Fruit fly (Drosophila melanogaster) whole organism, embryonic: ENCODE results near the gene CG9626.

Experiments used
- Awh ChIP-seq: fragments of 200-800 bp; sonication (Bioruptor generic); IDR thresholded peaks from 2 replicates; pipeline ENCODE4, ENCODE4 v1.3.6; 2022; ENCODE audit warnings: missing biosample characterization, missing genetic modification characterization
- B-H1 ChIP-seq: fragments of 200-800 bp; sonication (Bioruptor generic); IDR thresholded peaks from 3 replicates; pipeline ENCODE4 v1.3.6; 2022; ENCODE audit warnings: missing biosample characterization, missing genetic modification characterization
- CG10959 ChIP-seq: fragments of 200-800 bp; sonication (Bioruptor generic); IDR thresholded peaks from 2 replicates; pipeline ENCODE4 v1.3.6; 2022; ENCODE audit warnings: missing biosample characterization, missing genetic modification characterization
- CG11504 ChIP-seq: fragments of 200-800 bp; sonication (Bioruptor generic); optimal IDR thresholded peaks from 3 replicates; lab custom pipeline; 2019; ENCODE audit warnings: missing biosample characterization, mild to moderate bottlenecking, missing genetic modification characterization, moderate library complexity
- CG12155 ChIP-seq: fragments of 200-800 bp; sonication (Bioruptor generic); optimal IDR thresholded peaks from 3 replicates; lab custom pipeline; 2016; ENCODE audit warnings: missing biosample characterization, missing genetic modification characterization
- CG17361 ChIP-seq: fragments of 200-800 bp; sonication (Bioruptor generic); IDR thresholded peaks from 3 replicates; pipeline ENCODE4 v1.3.6; 2022; ENCODE audit warnings: missing biosample characterization, missing genetic modification characterization
- CG18619 ChIP-seq: fragments of 200-800 bp; sonication (Bioruptor generic); optimal IDR thresholded peaks from 3 replicates; lab custom pipeline; 2017; ENCODE audit warnings: missing biosample characterization, mild to moderate bottlenecking, missing genetic modification characterization
- CG31224 ChIP-seq: fragments of 200-800 bp; sonication (Bioruptor generic); IDR thresholded peaks from 2 replicates; pipeline ENCODE4 v1.3.6; 2022; ENCODE audit warnings: missing biosample characterization, missing genetic modification characterization
- CG32532 ChIP-seq: fragments of 200-800 bp; sonication (Bioruptor generic); IDR thresholded peaks from 2 replicates; pipeline ENCODE4 v1.3.6; 2022; ENCODE audit warnings: missing biosample characterization, missing genetic modification characterization
- CG32767 ChIP-seq: fragments of 200-800 bp; sonication (Bioruptor generic); IDR thresholded peaks from 2 replicates; pipeline ENCODE4 v1.3.6; 2022; ENCODE audit warnings: missing biosample characterization, missing genetic modification characterization
- CG33213 ChIP-seq: fragments of 200-800 bp; sonication (Bioruptor generic); optimal IDR thresholded peaks from 3 replicates; lab custom pipeline; 2016; ENCODE audit warnings: missing biosample characterization, missing genetic modification characterization
- CG42726 ChIP-seq: fragments of 200-800 bp; sonication (Bioruptor generic); IDR thresholded peaks from 2 replicates; pipeline ENCODE4 v1.3.6; 2022; ENCODE audit warnings: missing biosample characterization, missing genetic modification characterization; ENCODE audit not compliant: partially characterized antibody
- CG4404 ChIP-seq: fragments of 200-800 bp; sonication (Bioruptor generic); IDR thresholded peaks from 2 replicates; pipeline ENCODE4 v1.3.6; 2022; ENCODE audit warnings: missing biosample characterization, missing genetic modification characterization
- CG6175 ChIP-seq: fragments of 200-800 bp; sonication (Bioruptor generic); IDR thresholded peaks from 3 replicates; pipeline ENCODE4 v1.3.6; 2022; ENCODE audit warnings: missing biosample characterization, missing genetic modification characterization
- CG8924 ChIP-seq: fragments of 200-800 bp; optimal IDR thresholded peaks from 3 replicates; lab custom pipeline; 2019; ENCODE audit warnings: missing biosample characterization, mild to moderate bottlenecking, missing genetic modification characterization, moderate library complexity
- CG9797 ChIP-seq: fragments of 200-800 bp; sonication (Bioruptor generic); optimal IDR thresholded peaks from 3 replicates; lab custom pipeline; 2018; ENCODE audit warnings: missing biosample characterization, mild to moderate bottlenecking, missing genetic modification characterization
- CG9932 ChIP-seq: fragments of 200-800 bp; sonication (Bioruptor generic); IDR thresholded peaks from 2 replicates; pipeline ENCODE4 v1.3.6; 2022; ENCODE audit warnings: missing biosample characterization, missing genetic modification characterization
- E2f2 ChIP-seq: fragments of 200-800 bp; sonication (Bioruptor generic); IDR thresholded peaks from 2 replicates; pipeline ENCODE4 v1.3.6; 2022; ENCODE audit warnings: missing biosample characterization, missing genetic modification characterization
- Hey ChIP-seq: fragments of 200-800 bp; sonication (Bioruptor generic); optimal IDR thresholded peaks from 3 replicates; lab custom pipeline; 2018; ENCODE audit warnings: missing biosample characterization, mild to moderate bottlenecking, missing genetic modification characterization
- HmgD ChIP-seq: fragments of 200-800 bp; sonication (Bioruptor generic); optimal IDR thresholded peaks from 3 replicates; lab custom pipeline; 2016; ENCODE audit warnings: missing biosample characterization, missing genetic modification characterization
- Hr51 ChIP-seq, 2 experiments: fragments of 200-800 bp; sonication (Bioruptor generic); optimal IDR thresholded peaks; 2 replicates in 1 of 2; 3 replicates in 1 of 2; lab custom pipeline; 2016 to 2018; ENCODE audit warnings: missing biosample characterization in 2 of 2, missing genetic modification characterization in 2 of 2, mild to moderate bottlenecking in 1 of 2, moderate library complexity in 1 of 2
- Kr ChIP-seq: fragments of 200-800 bp; sonication (Bioruptor generic); optimal IDR thresholded peaks from 2 replicates; lab custom pipeline; 2017; ENCODE audit warnings: missing biosample characterization, mild to moderate bottlenecking, missing genetic modification characterization
- Lhr ChIP-seq: fragments of 200-800 bp; sonication (Bioruptor generic); optimal IDR thresholded peaks from 3 replicates; lab custom pipeline; 2017; ENCODE audit warnings: mild to moderate bottlenecking, missing biosample characterization, missing genetic modification reagents, missing genetic modification characterization
- MESR4 ChIP-seq: fragments of 200-800 bp; sonication (Bioruptor generic); optimal IDR thresholded peaks from 2 replicates; lab custom pipeline; 2018; ENCODE audit warnings: missing biosample characterization, mild to moderate bottlenecking, missing genetic modification characterization, moderate library complexity
- Max ChIP-seq: fragments of 200-800 bp; sonication (Bioruptor generic); optimal IDR thresholded peaks from 2 replicates; lab custom pipeline; 2016; ENCODE audit warnings: missing biosample characterization, mild to moderate bottlenecking, missing genetic modification characterization
- Nf-YA ChIP-seq: fragments of 200-800 bp; sonication (Bioruptor generic); IDR thresholded peaks from 2 replicates; pipeline ENCODE4 v1.3.6; 2022; ENCODE audit warnings: missing biosample characterization, missing genetic modification characterization
- Ravus ChIP-seq: fragments of 200-800 bp; sonication (Bioruptor generic); IDR thresholded peaks from 2 replicates; pipeline ENCODE4 v1.3.6; 2022; ENCODE audit warnings: missing biosample characterization, missing genetic modification characterization
- Sry-β ChIP-seq: fragments of 200-800 bp; sonication (Bioruptor generic); optimal IDR thresholded peaks from 2 replicates; lab custom pipeline; 2018; ENCODE audit warnings: missing biosample characterization, mild to moderate bottlenecking, missing genetic modification characterization, moderate library complexity
- Vsx1 ChIP-seq: fragments of 200-800 bp; sonication (Bioruptor generic); optimal IDR thresholded peaks from 2 replicates; lab custom pipeline; 2017; ENCODE audit warnings: missing biosample characterization, mild to moderate bottlenecking, missing genetic modification characterization, missing genetic modification reagents
- bab2 ChIP-seq: fragments of 200-800 bp; sonication (Bioruptor generic); optimal IDR thresholded peaks from 2 replicates; lab custom pipeline; 2016; ENCODE audit warnings: missing biosample characterization, missing genetic modification characterization
- cato ChIP-seq: fragments of 200-800 bp; sonication (Bioruptor generic); optimal IDR thresholded peaks from 2 replicates; lab custom pipeline; 2016; ENCODE audit warnings: missing biosample characterization, missing genetic modification characterization, borderline replicate concordance
- cwo ChIP-seq: fragments of 200-800 bp; sonication (Bioruptor generic); optimal IDR thresholded peaks from 3 replicates; lab custom pipeline; 2017; ENCODE audit warnings: missing biosample characterization, missing genetic modification characterization, mild to moderate bottlenecking, moderate library complexity, missing genetic modification reagents
- dpn ChIP-seq, 2 experiments: fragments of 200-800 bp; sonication (Bioruptor generic); optimal IDR thresholded peaks; 3 replicates each; lab custom pipeline; 2016; ENCODE audit warnings: missing biosample characterization in 2 of 2, missing genetic modification characterization in 2 of 2
- dysf ChIP-seq: fragments of 200-800 bp; sonication (Bioruptor generic); IDR thresholded peaks from 3 replicates; pipeline ENCODE4 v1.3.6; 2022; ENCODE audit warnings: missing biosample characterization, missing genetic modification characterization
- eve ChIP-seq, 2 experiments: fragments of >200 bp; optimal IDR thresholded peaks; 2 replicates each; lab custom pipeline; 2017; ENCODE audit warnings: missing biosample characterization in 2 of 2, missing genetic modification characterization in 2 of 2
- gem ChIP-seq: fragments of 200-800 bp; sonication (Bioruptor generic); optimal IDR thresholded peaks from 2 replicates; lab custom pipeline; 2019; ENCODE audit warnings: missing biosample characterization, mild to moderate bottlenecking, missing genetic modification characterization, moderate library complexity
- gfzf ChIP-seq: fragments of 200-800 bp; sonication (Bioruptor generic); optimal IDR thresholded peaks from 2 replicates; lab custom pipeline; 2016; ENCODE audit warnings: missing biosample characterization, mild to moderate bottlenecking, missing genetic modification characterization, moderate library complexity
- grau ChIP-seq: fragments of 200-800 bp; optimal IDR thresholded peaks from 3 replicates; lab custom pipeline; 2019; ENCODE audit warnings: missing biosample characterization, mild to moderate bottlenecking, missing genetic modification characterization, moderate library complexity
- hbn ChIP-seq: fragments of 200-800 bp; sonication (Bioruptor generic); IDR thresholded peaks from 2 replicates; pipeline ENCODE4 v1.3.6; 2022; ENCODE audit warnings: missing biosample characterization, missing genetic modification characterization; ENCODE audit not compliant: partially characterized antibody
- odd ChIP-seq: fragments of 200-800 bp; sonication (Bioruptor generic); optimal IDR thresholded peaks from 2 replicates; lab custom pipeline; 2017; ENCODE audit warnings: missing biosample characterization, mild to moderate bottlenecking, missing genetic modification characterization
- org-1 ChIP-seq: fragments of 200-800 bp; sonication (Bioruptor generic); optimal IDR thresholded peaks from 2 replicates; lab custom pipeline; 2017; ENCODE audit warnings: missing biosample characterization, missing genetic modification characterization
- p53 ChIP-seq: fragments of 200-800 bp; sonication (Bioruptor generic); optimal IDR thresholded peaks from 2 replicates; lab custom pipeline; 2016; ENCODE audit warnings: missing biosample characterization, missing genetic modification characterization
- pan ChIP-seq, 4 experiments: fragments of >200 bp in 3 of 4; fragments of 200-800 bp in 1 of 4; sonication (Bioruptor generic) in 1 of 4; optimal IDR thresholded peaks in 3 of 4; IDR thresholded peaks in 1 of 4; 2 replicates each; pipeline versions ENCODE4 v1.3.6 to Lab custom; 2017 to 2022; ENCODE audit warnings: missing biosample characterization in 2 of 4, missing genetic modification characterization in 2 of 4, mixed read lengths in 1 of 4
- repo ChIP-seq: fragments of 200-800 bp; sonication (Bioruptor generic); optimal IDR thresholded peaks from 2 replicates; lab custom pipeline; 2016; ENCODE audit warnings: missing biosample characterization, missing genetic modification characterization
- shn ChIP-seq: fragments of 200-800 bp; sonication (Bioruptor generic); optimal IDR thresholded peaks from 3 replicates; lab custom pipeline; 2016; ENCODE audit warnings: missing biosample characterization, missing genetic modification characterization
- slp2 ChIP-seq: fragments of 200-800 bp; sonication (Bioruptor generic); optimal IDR thresholded peaks from 2 replicates; lab custom pipeline; 2016; ENCODE audit warnings: missing biosample characterization, missing genetic modification characterization
- sob ChIP-seq: fragments of 200-800 bp; sonication (Bioruptor generic); IDR thresholded peaks from 2 replicates; pipeline ENCODE4 v1.3.6; 2022; ENCODE audit warnings: missing biosample characterization, missing genetic modification characterization
- ttk ChIP-seq: fragments of 200-800 bp; sonication (Bioruptor generic); IDR thresholded peaks from 2 replicates; pipeline ENCODE4 v2.1.2; 2022; ENCODE audit warnings: missing biosample characterization, missing genetic modification characterization
- vvl ChIP-seq: fragments of 200-800 bp; sonication (Bioruptor generic); IDR thresholded peaks from 2 replicates; pipeline ENCODE4 v1.3.6; 2022; ENCODE audit warnings: missing biosample characterization, missing genetic modification characterization
- zen ChIP-seq: fragments of 200-800 bp; sonication (Bioruptor generic); optimal IDR thresholded peaks from 3 replicates; lab custom pipeline; 2018; ENCODE audit warnings: missing biosample characterization, mild to moderate bottlenecking, missing genetic modification characterization, moderate library complexity

Gene CG9626

dm6 chr3R:8316344-8317105 is 15.7 kb upstream of the CG9626 start, which contains the start of gene Coq2 (continued):
- no peak for TF ChIP-seq CG32532 (GFP tag; lab: Robert Waterston, UW)
- no peak for TF ChIP-seq CG6175
- no peak for TF ChIP-seq Awh (GFP tag; lab: Robert Waterston, UW)
- TF ChIP-seq CG8924 = no peak
- no peak for TF ChIP-seq Hr51 (GFP tag; optimal IDR thresholded peaks at IDR 0.05; lab: Kevin White, UChicago)
- TF ChIP-seq CG18619 = no peak
- TF ChIP-seq Vsx1 (GFP tag; lab: Kevin White, UChicago) = no peak
- TF ChIP-seq Ravus (GFP tag; lab: Robert Waterston, UW) = no peak
- TF ChIP-seq repo (GFP tag; lab: Kevin White, UChicago) = no peak
- TF ChIP-seq dpn (GFP tag; optimal IDR thresholded peaks at IDR 0.05; lab: Kevin White, UChicago) = no peak
- no peak for TF ChIP-seq eve (GFP tag; optimal IDR thresholded peaks at IDR 0.05; lab: Kevin White, UChicago)
- no peak for TF ChIP-seq dysf (GFP tag; lab: Robert Waterston, UW)
- no peak for TF ChIP-seq Nf-YA (GFP tag; lab: Robert Waterston, UW)
- no peak for TF ChIP-seq cwo
- peak; percentile 96 for TF ChIP-seq E2f2 (GFP tag; lab: Robert Waterston, UW)
- no peak for TF ChIP-seq pan (optimal IDR thresholded peaks at IDR 0.05; lab: Kevin White, UChicago)
- no peak for TF ChIP-seq pan (GFP tag; optimal IDR thresholded peaks at IDR 0.05 in 1 of 2, IDR thresholded peaks at IDR 0.05 in 1 of 2)
- TF ChIP-seq CG17361 = no peak
- peak; percentile 29; the same call in 1 of the 2 replicates for TF ChIP-seq vvl
- no peak for TF ChIP-seq bab2 (GFP tag; lab: Kevin White, UChicago)
- no peak for TF ChIP-seq p53 (GFP tag; lab: Kevin White, UChicago)
- TF ChIP-seq Kr = no peak
- TF ChIP-seq zen (tag; lab: Kevin White, UChicago) = no peak
- peak; percentile 21 for TF ChIP-seq CG33213
- TF ChIP-seq grau = no peak
- no peak for TF ChIP-seq slp2 (GFP tag; lab: Kevin White, UChicago)
- no peak for TF ChIP-seq org-1 (GFP tag; lab: Kevin White, UChicago)
- no peak for TF ChIP-seq HmgD (GFP tag; lab: Kevin White, UChicago)
- TF ChIP-seq CG42726 = no peak
- no peak for TF ChIP-seq CG12155 (GFP tag; lab: Kevin White, UChicago)
- peak; percentile 16 for TF ChIP-seq CG9797 (GFP tag; lab: Kevin White, UChicago)
- TF ChIP-seq Lhr (GFP tag; lab: Kevin White, UChicago) = peak; percentile 88
- no peak for TF ChIP-seq CG10959 (GFP tag; lab: Robert Waterston, UW)
- TF ChIP-seq B-H1 (GFP tag; lab: Robert Waterston, UW) = no peak
- TF ChIP-seq CG11504 (tag; lab: Kevin White, UChicago) = no peak
- no peak for TF ChIP-seq odd (GFP tag; lab: Kevin White, UChicago)
- TF ChIP-seq gem = no peak
- no peak for TF ChIP-seq Sry-β (GFP tag; lab: Kevin White, UChicago)
- no peak for TF ChIP-seq Max
- TF ChIP-seq CG32767 = no peak
- no peak for TF ChIP-seq hbn (GFP tag; lab: Robert Waterston, UW)
- no peak for TF ChIP-seq Hey
- TF ChIP-seq gfzf = peak; percentile 13
- TF ChIP-seq MESR4 (GFP tag; lab: Kevin White, UChicago) = peak; percentile 52
- TF ChIP-seq sob = no peak
- no peak for TF ChIP-seq ttk (GFP tag; lab: Robert Waterston, UW)
- no peak for TF ChIP-seq shn
- TF ChIP-seq CG31224 = no peak
- TF ChIP-seq cato = no peak
- no peak for TF ChIP-seq CG9932 (GFP tag; lab: Robert Waterston, UW)
- TF ChIP-seq CG4404 (GFP tag; lab: Robert Waterston, UW) = no peak
